Worm (Caenorhabditis elegans) whole organism, L3 larva: ENCODE data around the gene R07H5.11.
"Not testable (repeated sequence)": the region's sequence is repeated elsewhere in the genome, so short reads cannot be mapped to it uniquely, and the experiment has no call there.

Source experiments
- R02D3.7 ChIP-seq: fragments of 150-350 bp; optimal IDR thresholded peaks from 2 replicates; lab custom pipeline; 2014; ENCODE audit warnings: missing biosample characterization, missing genetic modification characterization
- ZK546.5 ChIP-seq: sonication (generic microtip); optimal IDR thresholded peaks from 2 replicates; lab custom pipeline; 2017; ENCODE audit warnings: missing biosample characterization, missing genetic modification characterization
- aly-2 ChIP-seq: fragments of 150-350 bp; optimal IDR thresholded peaks from 2 replicates; lab custom pipeline; 2014; ENCODE audit warnings: missing biosample characterization, missing genetic modification characterization
- ceh-16 ChIP-seq: sonication (generic microtip); optimal IDR thresholded peaks from 2 replicates; lab custom pipeline; 2017; ENCODE audit warnings: missing biosample characterization, missing genetic modification characterization
- ceh-28 ChIP-seq: fragments of 150-350 bp; optimal IDR thresholded peaks from 2 replicates; lab custom pipeline; 2014; ENCODE audit warnings: missing biosample characterization, missing genetic modification reagents, missing genetic modification characterization
- ceh-82 ChIP-seq: fragments of 150-350 bp; optimal IDR thresholded peaks from 2 replicates; lab custom pipeline; 2014; ENCODE audit warnings: missing biosample characterization, missing genetic modification characterization
- daf-12 ChIP-seq: fragments of 150-350 bp; optimal IDR thresholded peaks from 2 replicates; lab custom pipeline; 2014; ENCODE audit warnings: missing biosample characterization, missing genetic modification reagents, missing genetic modification characterization
- egl-27 ChIP-seq: sonication (generic microtip); optimal IDR thresholded peaks from 4 replicates; lab custom pipeline; 2017; ENCODE audit warnings: missing biosample characterization, missing genetic modification reagents, missing genetic modification characterization
- elt-2 ChIP-seq: sonication (generic microtip); optimal IDR thresholded peaks from 2 replicates; lab custom pipeline; 2016; ENCODE audit warnings: missing genetic modification reagents, mild to moderate bottlenecking, missing genetic modification characterization, missing compliant biosample characterization
- elt-3 ChIP-seq, 3 experiments: fragments of 150-350 bp in 1 of 3; sonication (generic microtip) in 2 of 3; optimal IDR thresholded peaks; 2 replicates in 2 of 3; 4 replicates in 1 of 3; lab custom pipeline; 2014 to 2017; ENCODE audit warnings: missing biosample characterization in 3 of 3, missing genetic modification characterization in 3 of 3
- eor-1 ChIP-seq, 2 experiments: fragments of 150-350 bp; optimal IDR thresholded peaks; 2 replicates each; lab custom pipeline; 2014 to 2018; ENCODE audit warnings: missing biosample characterization in 2 of 2, missing genetic modification characterization in 2 of 2
- fkh-2 ChIP-seq: fragments of 150-350 bp; optimal IDR thresholded peaks from 2 replicates; lab custom pipeline; 2014; ENCODE audit warnings: missing biosample characterization, missing genetic modification reagents, missing genetic modification characterization
- fos-1 ChIP-seq: fragments of 150-350 bp; optimal IDR thresholded peaks from 2 replicates; lab custom pipeline; 2014; ENCODE audit warnings: missing biosample characterization, missing genetic modification characterization
- hmg-11 ChIP-seq: sonication (generic microtip); optimal IDR thresholded peaks from 2 replicates; lab custom pipeline; 2016; ENCODE audit warnings: missing genetic modification characterization, missing compliant biosample characterization
- jun-1 ChIP-seq: fragments of 150-350 bp; optimal IDR thresholded peaks from 2 replicates; lab custom pipeline; 2014; ENCODE audit warnings: missing biosample characterization, missing genetic modification reagents, missing genetic modification characterization
- lin-15B ChIP-seq: fragments of 150-350 bp; optimal IDR thresholded peaks from 2 replicates; lab custom pipeline; 2014; ENCODE audit warnings: missing biosample characterization, missing genetic modification characterization
- lin-39 ChIP-seq: fragments of 150-350 bp; optimal IDR thresholded peaks from 2 replicates; lab custom pipeline; 2018; ENCODE audit warnings: missing biosample characterization, missing genetic modification reagents, missing genetic modification characterization
- lsy-12 ChIP-seq: sonication (generic microtip); optimal IDR thresholded peaks from 2 replicates; lab custom pipeline; 2016; ENCODE audit warnings: mild to moderate bottlenecking, missing genetic modification characterization, missing compliant biosample characterization
- mml-1 ChIP-seq: fragments of 150-350 bp; sonication (generic microtip); optimal IDR thresholded peaks from 3 replicates; lab custom pipeline; 2014; ENCODE audit warnings: missing biosample characterization, missing genetic modification characterization
- nfya-1 ChIP-seq: sonication (generic microtip); optimal IDR thresholded peaks from 2 replicates; lab custom pipeline; 2017; ENCODE audit warnings: missing genetic modification characterization, mild to moderate bottlenecking, missing compliant biosample characterization, antibody characterized with exemption, moderate library complexity; ENCODE audit not compliant: insufficient read depth
- nhr-11 ChIP-seq: fragments of 150-350 bp; optimal IDR thresholded peaks from 2 replicates; lab custom pipeline; 2014; ENCODE audit warnings: missing biosample characterization, missing genetic modification characterization
- nhr-12 ChIP-seq: fragments of 150-350 bp; optimal IDR thresholded peaks from 2 replicates; lab custom pipeline; 2014; ENCODE audit warnings: missing biosample characterization, missing genetic modification characterization
- nhr-23 ChIP-seq: fragments of 150-350 bp; optimal IDR thresholded peaks from 2 replicates; lab custom pipeline; 2014; ENCODE audit warnings: missing biosample characterization, missing genetic modification reagents, missing genetic modification characterization
- nhr-237 ChIP-seq: fragments of 150-350 bp; optimal IDR thresholded peaks from 2 replicates; lab custom pipeline; 2014; ENCODE audit warnings: missing biosample characterization, missing genetic modification characterization
- nhr-25 ChIP-seq: sonication (generic microtip); optimal IDR thresholded peaks from 2 replicates; lab custom pipeline; 2017; ENCODE audit warnings: missing biosample characterization, missing genetic modification characterization
- nhr-28 ChIP-seq: fragments of 150-350 bp; optimal IDR thresholded peaks from 2 replicates; lab custom pipeline; 2014; ENCODE audit warnings: missing biosample characterization, missing genetic modification characterization
- nhr-43 ChIP-seq: sonication (generic microtip); optimal IDR thresholded peaks from 2 replicates; lab custom pipeline; 2016; ENCODE audit warnings: mild to moderate bottlenecking, missing genetic modification characterization, missing compliant biosample characterization; ENCODE audit not compliant: poor library complexity, severe bottlenecking
- nhr-67 ChIP-seq: fragments of 150-350 bp; optimal IDR thresholded peaks from 2 replicates; lab custom pipeline; 2014; ENCODE audit warnings: missing biosample characterization, missing genetic modification characterization
- nhr-76 ChIP-seq: fragments of 150-350 bp; sonication (generic microtip); optimal IDR thresholded peaks from 5 replicates; lab custom pipeline; 2014; ENCODE audit warnings: missing biosample characterization, missing genetic modification characterization
- pha-4 ChIP-seq: fragments of 150-350 bp; optimal IDR thresholded peaks from 2 replicates; lab custom pipeline; 2014; ENCODE audit warnings: missing biosample characterization, missing genetic modification reagents, missing genetic modification characterization
- pqm-1 ChIP-seq: fragments of 150-350 bp; optimal IDR thresholded peaks from 2 replicates; lab custom pipeline; 2017; ENCODE audit warnings: missing biosample characterization, missing genetic modification characterization, inconsistent platforms
- sea-2 ChIP-seq: fragments of 150-350 bp; sonication (generic microtip); optimal IDR thresholded peaks from 4 replicates; lab custom pipeline; 2014; ENCODE audit warnings: missing biosample characterization, missing genetic modification reagents, missing genetic modification characterization
- snpc-4 ChIP-seq: fragments of 150-350 bp; optimal IDR thresholded peaks from 2 replicates; lab custom pipeline; 2014; ENCODE audit warnings: missing biosample characterization, missing genetic modification characterization
- unc-39 ChIP-seq: sonication (generic microtip); optimal IDR thresholded peaks from 4 replicates; lab custom pipeline; 2017; ENCODE audit warnings: missing biosample characterization, missing genetic modification characterization
- ztf-11 ChIP-seq: fragments of 150-350 bp; optimal IDR thresholded peaks from 2 replicates; lab custom pipeline; 2014; ENCODE audit warnings: missing biosample characterization, missing genetic modification characterization

R07H5.11 gene

ce11 chrIV:11202389-11202788 is at the start of gene R07H5.11:
TSS of gene R07H5.11 (plus strand) at chrIV:11202768.
- not testable (repeated sequence) for TF ChIP-seq pqm-1; fkh-2 (tag; lab: Kevin White, UChicago); nhr-12 (tag; lab: Kevin White, UChicago)

ce11 chrIV:11154425-11155114 is 48.0 kb upstream of the R07H5.11 start, which contains the start of gene C08F8.3:
TSS of gene C08F8.3 (plus strand) at chrIV:11155044.
- TF ChIP-seq nfya-1 (tag; lab: Kevin White, UChicago): peak; percentile 67

ce11 chrIV:11156526-11156925 is 46.0 kb upstream of the R07H5.11 start:
- TF ChIP-seq nhr-67 (no peak), jun-1 (no peak), nhr-43 (no peak), snpc-4 (tag; lab: Kevin White, UChicago) (no peak), nhr-237 (tag; lab: Kevin White, UChicago) (no peak), nhr-25 (no peak), ceh-82 (tag; lab: Kevin White, UChicago) (no peak), nhr-76 (tag; lab: Kevin White, UChicago) (no peak), daf-12 (tag; lab: Kevin White, UChicago) (no peak), ZK546.5 (tag; lab: Kevin White, UChicago) (no peak), sea-2 (GFP tag; lab: Kevin White, UChicago) (no peak), nhr-23 (tag; lab: Kevin White, UChicago) (no peak), hmg-11 (no peak), ceh-16 (tag; lab: Kevin White, UChicago) (no peak), lsy-12 (no peak), aly-2 (tag; lab: Kevin White, UChicago) (no peak), elt-2 (tag; lab: Kevin White, UChicago) (no peak)
- TF ChIP-seq, all 47 proteins: peak for 0

- TF ChIP-seq nhr-237 (tag; lab: Kevin White, UChicago): no peak
Measured at ce11 chrIV:11159886-11160285, 42.7 kb upstream of the R07H5.11 start, which contains the start of gene mboa-4. TSS of gene mboa-4 (minus strand) at chrIV:11159986.

- TF ChIP-seq ceh-28 (tag; lab: Kevin White, UChicago): no peak
- no peak for TF ChIP-seq daf-12 (tag; lab: Kevin White, UChicago)
- TF ChIP-seq R02D3.7 (tag; lab: Kevin White, UChicago): no peak
- no peak for TF ChIP-seq eor-1 (tag; optimal IDR thresholded peaks at IDR 0.05; lab: Kevin White, UChicago)
- TF ChIP-seq ztf-11 (tag; lab: Kevin White, UChicago): no peak
- no peak for TF ChIP-seq fos-1
- no peak for TF ChIP-seq hmg-11
- TF ChIP-seq, all 47 proteins: peak for 0
Measured at ce11 chrIV:11160707-11161106, 41.9 kb upstream of the R07H5.11 start, which contains the start of gene C08F8.15. TSS of gene C08F8.15 (minus strand) at chrIV:11160807.

- TF ChIP-seq nhr-23 (tag; lab: Kevin White, UChicago): no peak
- TF ChIP-seq jun-1: no peak
- no peak for TF ChIP-seq ZK546.5 (tag; lab: Kevin White, UChicago)
- no peak for TF ChIP-seq nhr-28 (tag; lab: Kevin White, UChicago)
- no peak for TF ChIP-seq fkh-2 (tag; lab: Kevin White, UChicago)
- no peak for TF ChIP-seq aly-2 (tag; lab: Kevin White, UChicago)
- TF ChIP-seq, all 47 proteins: peak for 0
Measured at ce11 chrIV:11162451-11162850, 40.1 kb upstream of the R07H5.11 start, which contains the start of gene fbxb-9. TSS of gene fbxb-9 (minus strand) at chrIV:11162551.

ce11 chrIV:11164831-11165230 is 37.7 kb upstream of the R07H5.11 start, which contains the start of gene C08F8.6:
TSS of gene C08F8.6 (minus strand) at chrIV:11164931.
- TF ChIP-seq lin-39: no peak
- TF ChIP-seq snpc-4 (tag; lab: Kevin White, UChicago): no peak
- no peak for TF ChIP-seq lsy-12
- no peak for TF ChIP-seq fkh-2 (tag; lab: Kevin White, UChicago)
- no peak for TF ChIP-seq nhr-11
- no peak for TF ChIP-seq unc-39
- TF ChIP-seq elt-3 (tag; optimal IDR thresholded peaks at IDR 0.05; lab: Kevin White, UChicago): no peak
- no peak for TF ChIP-seq lin-15B (tag; lab: Kevin White, UChicago)
- no peak for TF ChIP-seq elt-2 (tag; lab: Kevin White, UChicago)
- no peak for TF ChIP-seq mml-1 (tag; lab: Kevin White, UChicago)
- no peak for TF ChIP-seq egl-27
- no peak for TF ChIP-seq R02D3.7 (tag; lab: Kevin White, UChicago)
- TF ChIP-seq nhr-76 (tag; lab: Kevin White, UChicago): no peak
- no peak for TF ChIP-seq fos-1
- TF ChIP-seq pha-4 (tag; lab: Kevin White, UChicago): no peak
- TF ChIP-seq nhr-67: no peak
